Fruit fly (Drosophila melanogaster): ENCODE measurements around the gene CG15422.

DNA sequence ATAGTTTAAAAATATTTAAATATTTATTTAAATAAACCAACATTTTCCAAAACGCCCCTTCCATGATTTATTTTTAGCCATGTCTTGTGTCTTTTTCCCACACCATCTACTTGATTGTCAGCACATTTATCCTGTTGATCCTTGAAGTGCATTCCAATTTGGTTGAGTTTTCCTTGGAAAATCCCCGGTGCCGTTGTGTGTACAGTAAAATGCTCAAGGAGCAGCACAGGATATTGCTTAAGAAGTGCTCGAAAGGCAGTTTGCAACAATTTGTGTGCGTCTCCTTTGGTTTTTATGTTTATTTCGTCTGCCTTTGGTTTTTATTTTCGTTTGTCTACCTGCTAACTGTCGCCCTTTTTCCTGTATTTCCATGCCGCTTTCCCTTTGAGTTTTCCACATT lies 29.5 kb downstream of the CG15422 start:
- no peak for TF ChIP-seq usp (GFP tag; optimal IDR thresholded peaks at IDR 0.05)
- no peak for TF ChIP-seq CG8478 (optimal IDR thresholded peaks at IDR 0.05)
- TF ChIP-seq Dll (optimal IDR thresholded peaks at IDR 0.05), result no peak
